Worm (Caenorhabditis elegans) whole organism, young adult: ENCODE results near the gene sma-1.

ENCODE experiments used
- hrde-1 ChIP-seq: sonication (generic microtip); optimal IDR thresholded peaks from 2 replicates; lab custom pipeline; 2016; ENCODE audit warnings: missing genetic modification characterization, mild to moderate bottlenecking, missing compliant biosample characterization, moderate library complexity, missing genotype, missing genetic modification reagents, borderline replicate concordance
- pha-4 ChIP-seq: fragments of 150-350 bp; sonication (generic microtip); optimal IDR thresholded peaks from 2 replicates; lab custom pipeline; 2014; ENCODE audit warnings: missing biosample characterization, missing genetic modification reagents, missing genetic modification characterization
- tbp1 ChIP-seq: fragments of 200-800 bp; sonication (Bioruptor generic); optimal IDR thresholded peaks from 2 replicates; lab custom pipeline; 2018; ENCODE audit warnings: mild to moderate bottlenecking, missing genetic modification characterization, missing compliant biosample characterization
- ztf-3 ChIP-seq: fragments of 200-800 bp; sonication (Bioruptor generic); optimal IDR thresholded peaks from 2 replicates; lab custom pipeline; 2018; ENCODE audit warnings: mild to moderate bottlenecking, missing genetic modification characterization, missing compliant biosample characterization
- ztf-6 ChIP-seq: fragments of 200-800 bp; sonication (Bioruptor generic); IDR thresholded peaks from 2 replicates; pipeline ENCODE4 v1.3.6; 2022; ENCODE audit warnings: missing genetic modification reagents, missing genetic modification characterization, missing compliant biosample characterization

DNA sequence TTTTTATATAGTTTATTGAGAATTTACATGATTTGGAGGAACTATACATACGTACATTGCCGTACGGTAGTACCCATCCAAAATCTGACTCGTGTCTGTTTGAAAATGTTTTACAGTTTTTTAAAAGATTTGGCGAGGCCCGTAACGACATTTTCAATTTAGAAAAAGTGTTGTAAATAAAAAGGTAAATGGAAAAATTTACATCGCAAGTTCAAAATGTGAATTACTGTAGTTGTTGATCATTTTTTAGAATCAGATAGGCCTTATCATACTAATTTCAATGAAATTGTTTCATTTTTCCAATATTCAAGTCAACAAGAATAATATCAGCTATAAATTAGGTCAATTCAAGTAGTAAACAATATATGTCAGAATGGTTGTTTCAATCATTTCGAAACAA is 36.4 kb upstream of the sma-1 start, which contains the start of gene R13H4.6:
- TF ChIP-seq hrde-1 (tag; lab: Kevin White, UChicago) (no peak), pha-4 (tag; lab: Kevin White, UChicago) (no peak), tbp1 (GFP tag; lab: Kevin White, UChicago) (no peak), ztf-3 (GFP tag; lab: Kevin White, UChicago) (no peak), ztf-6 (GFP tag; lab: Robert Waterston, UW) (no peak)
